Worm (Caenorhabditis elegans): Measurements from ENCODE around the gene F58A3.3.

ce11 chrX:10981374-10981773, 31.1 kb upstream of the F58A3.3 start:
- TF ChIP-seq him-1 (tag; optimal IDR thresholded peaks at IDR 0.05) (no peak), W03F9.2 (tag; optimal IDR thresholded peaks at IDR 0.05) (no peak), dao-5 (tag; optimal IDR thresholded peaks at IDR 0.05) (no peak)

Measured in whole organism, L4/young adult.